Fruit fly (Drosophila melanogaster): ENCODE results near the gene AdoR.

DNA sequence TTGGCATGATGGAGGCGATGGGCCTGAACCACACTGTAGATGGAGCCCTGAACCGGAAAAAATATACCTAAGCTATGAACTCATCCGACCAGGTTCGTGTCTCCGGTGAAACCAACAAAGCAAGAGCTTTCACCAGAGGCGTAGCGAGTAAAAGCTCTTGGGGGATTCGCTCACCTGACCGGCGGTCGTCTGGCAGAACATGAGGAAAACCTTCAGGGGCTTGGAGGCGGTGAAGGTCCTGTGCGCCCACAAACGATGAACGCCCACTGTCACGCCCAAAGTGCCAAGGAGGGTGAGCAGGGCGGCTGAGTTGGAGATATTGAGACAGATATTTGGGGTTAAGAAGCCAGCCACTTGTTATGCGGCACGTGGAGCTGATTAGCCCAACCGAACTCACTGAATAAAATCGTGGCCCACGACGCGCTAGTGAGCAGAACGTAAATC, 46.2 kb upstream of the AdoR start:
- TF ChIP-seq D1 (tag; optimal IDR thresholded peaks at IDR 0.05) (no peak), EcR (GFP tag; optimal IDR thresholded peaks at IDR 0.05) (no peak), rn (GFP tag; IDR thresholded peaks at IDR 0.05) (no peak), Snoo (tag; optimal IDR thresholded peaks at IDR 0.05) (no peak), CG8301 (tag; optimal IDR thresholded peaks at IDR 0.05) (peak; percentile 23), CG32121 (GFP tag; IDR thresholded peaks at IDR 0.05) (peak; percentile 59), CG14655 (GFP tag; optimal IDR thresholded peaks at IDR 0.05) (peak; percentile 14), Pif1B (GFP tag; optimal IDR thresholded peaks at IDR 0.05) (no peak), CG15710 (tag; optimal IDR thresholded peaks at IDR 0.05) (peak; percentile 18)

All from whole organism, pupa.